Worm (Caenorhabditis elegans): ENCODE measurements around the gene F01F1.15.

DNA sequence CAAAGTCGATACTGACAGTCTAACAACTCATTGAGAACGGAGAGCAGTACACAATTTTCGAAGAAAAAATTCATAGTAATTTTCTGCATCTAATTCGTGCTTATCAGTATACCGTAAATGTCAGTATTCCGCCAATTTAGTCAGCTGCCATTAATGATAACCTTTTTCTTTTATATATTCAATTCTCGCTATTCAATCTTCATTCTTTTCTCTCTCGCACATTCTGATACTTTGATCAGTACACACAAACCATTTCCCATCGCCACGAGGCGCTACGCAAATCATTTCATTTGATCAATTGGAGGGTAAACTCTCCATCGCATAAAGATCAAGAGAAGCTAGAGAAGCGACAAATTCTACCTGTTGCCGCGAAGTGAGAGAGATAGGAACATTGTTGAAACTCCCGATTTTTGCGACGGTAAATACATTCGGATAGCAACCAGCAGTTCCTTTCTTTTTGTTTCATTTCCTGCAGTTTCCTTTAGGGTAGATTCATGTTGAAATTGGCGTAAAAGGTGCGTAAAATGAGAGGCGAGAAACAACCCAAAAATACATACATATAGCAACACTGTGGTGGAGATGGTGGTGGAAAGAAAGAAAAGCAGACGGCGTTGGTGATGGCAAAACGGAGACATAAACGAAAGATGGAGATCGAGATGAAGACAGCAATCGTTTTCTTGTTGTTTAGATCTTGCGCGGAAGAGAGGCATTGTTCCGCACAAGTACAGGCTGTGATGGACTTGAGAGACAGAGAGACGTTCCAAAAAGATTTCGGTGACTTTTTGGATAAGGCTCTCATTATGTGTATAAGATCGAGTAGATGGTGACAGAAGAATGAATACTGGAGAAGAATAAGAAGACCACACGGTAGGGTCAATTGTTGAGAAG is 30.9 kb downstream of the F01F1.15 start:
- no peak for TF ChIP-seq klf-2 (GFP tag; conservative IDR thresholded peaks at IDR 0.05)
- no peak for TF ChIP-seq flt-1 (GFP tag; IDR thresholded peaks at IDR 0.05)
- no peak for TF ChIP-seq ztf-23 (GFP tag; IDR thresholded peaks at IDR 0.05)
- TF ChIP-seq med-1 (GFP tag; optimal IDR thresholded peaks at IDR 0.05; ENCODE audit: insufficient read depth): no peak
- TF ChIP-seq ref-1 (GFP tag; conservative IDR thresholded peaks at IDR 0.05): no peak
- TF ChIP-seq tab-1 (GFP tag; IDR thresholded peaks at IDR 0.05): no peak
